Worm (Caenorhabditis elegans) whole organism, mixed stage, embryonic: ENCODE data around the gene act-3.

ENCODE experiments used
- M03D4.4 ChIP-seq: sonication (generic microtip); optimal IDR thresholded peaks from 2 replicates; lab custom pipeline; 2017; ENCODE audit warnings: mild to moderate bottlenecking, missing genetic modification characterization, missing compliant biosample characterization
- bed-3 ChIP-seq: fragments of 200-800 bp; sonication (Bioruptor generic); optimal IDR thresholded peaks from 3 replicates; lab custom pipeline; 2018; ENCODE audit warnings: mild to moderate bottlenecking, missing genetic modification characterization, moderate library complexity, missing compliant biosample characterization
- blmp-1 ChIP-seq: fragments of 150-350 bp; optimal IDR thresholded peaks from 2 replicates; lab custom pipeline; 2014; ENCODE audit warnings: missing biosample characterization, missing genetic modification characterization
- ceh-39 ChIP-seq: fragments of 150-350 bp; optimal IDR thresholded peaks from 2 replicates; lab custom pipeline; 2014; ENCODE audit warnings: missing biosample characterization, missing genetic modification characterization
- ceh-43 ChIP-seq: fragments of 200-800 bp; sonication (Bioruptor generic); optimal IDR thresholded peaks from 2 replicates; lab custom pipeline; 2018; ENCODE audit warnings: mild to moderate bottlenecking, missing genetic modification characterization, moderate library complexity, missing compliant biosample characterization
- ceh-83 ChIP-seq: fragments of 200-800 bp; sonication (Bioruptor generic); optimal IDR thresholded peaks from 2 replicates; lab custom pipeline; 2018; ENCODE audit warnings: mild to moderate bottlenecking, missing genetic modification characterization, missing compliant biosample characterization
- ces-1 ChIP-seq: fragments of 150-350 bp; optimal IDR thresholded peaks from 2 replicates; lab custom pipeline; 2014; ENCODE audit warnings: missing biosample characterization, missing genetic modification reagents, missing genetic modification characterization
- elt-1 ChIP-seq: sonication (generic microtip); optimal IDR thresholded peaks from 2 replicates; lab custom pipeline; 2017; ENCODE audit warnings: missing genetic modification characterization, mild to moderate bottlenecking, missing compliant biosample characterization, antibody characterized with exemption, moderate library complexity, borderline replicate concordance; ENCODE audit not compliant: insufficient read depth
- flh-1 ChIP-seq: fragments of 200-800 bp; sonication (Bioruptor generic); optimal IDR thresholded peaks from 2 replicates; lab custom pipeline; 2018; ENCODE audit warnings: mild to moderate bottlenecking, missing genetic modification characterization, moderate library complexity, missing compliant biosample characterization
- ham-2 ChIP-seq: fragments of 200-800 bp; sonication (Bioruptor generic); optimal IDR thresholded peaks from 2 replicates; lab custom pipeline; 2018; ENCODE audit warnings: mild to moderate bottlenecking, missing genetic modification characterization, missing compliant biosample characterization
- hlh-1 ChIP-seq: fragments of 150-350 bp; optimal IDR thresholded peaks from 2 replicates; lab custom pipeline; 2014; ENCODE audit warnings: missing biosample characterization, missing genetic modification reagents, missing genetic modification characterization
- lin-13 ChIP-seq: fragments of 150-350 bp; optimal IDR thresholded peaks from 2 replicates; lab custom pipeline; 2014; ENCODE audit warnings: missing biosample characterization, missing genetic modification characterization
- lin-32 ChIP-seq: fragments of 200-800 bp; sonication (Bioruptor generic); optimal IDR thresholded peaks from 2 replicates; lab custom pipeline; 2018; ENCODE audit warnings: mild to moderate bottlenecking, missing genetic modification characterization, missing compliant biosample characterization
- lsy-2 ChIP-seq: fragments of 150-350 bp; optimal IDR thresholded peaks from 2 replicates; lab custom pipeline; 2014; ENCODE audit warnings: missing biosample characterization, missing genetic modification characterization
- mab-5 ChIP-seq: fragments of 150-350 bp; optimal IDR thresholded peaks from 2 replicates; lab custom pipeline; 2014; ENCODE audit warnings: missing biosample characterization, missing genetic modification characterization
- mep-1 ChIP-seq: fragments of 150-350 bp; optimal IDR thresholded peaks from 2 replicates; lab custom pipeline; 2017; ENCODE audit warnings: missing biosample characterization, missing genetic modification reagents, missing genetic modification characterization, inconsistent platforms
- mls-2 ChIP-seq: sonication (generic microtip); optimal IDR thresholded peaks from 2 replicates; lab custom pipeline; 2016; ENCODE audit warnings: mild to moderate bottlenecking, missing genetic modification characterization, moderate library complexity, missing compliant biosample characterization
- nhr-2 ChIP-seq: fragments of 150-350 bp; optimal IDR thresholded peaks from 2 replicates; lab custom pipeline; 2014; ENCODE audit warnings: missing biosample characterization, missing genetic modification characterization
- nhr-237 ChIP-seq: fragments of 150-350 bp; optimal IDR thresholded peaks from 2 replicates; lab custom pipeline; 2014; ENCODE audit warnings: missing biosample characterization, missing genetic modification characterization
- nhr-28 ChIP-seq: fragments of 150-350 bp; optimal IDR thresholded peaks from 2 replicates; lab custom pipeline; 2014; ENCODE audit warnings: missing biosample characterization, missing genetic modification characterization
- nhr-76 ChIP-seq: sonication (generic microtip); optimal IDR thresholded peaks from 2 replicates; lab custom pipeline; 2017; ENCODE audit warnings: missing biosample characterization, missing genetic modification characterization
- pha-4 ChIP-seq: fragments of 150-350 bp; optimal IDR thresholded peaks from 2 replicates; lab custom pipeline; 2018; ENCODE audit warnings: missing biosample characterization, missing genetic modification reagents, missing genetic modification characterization
- snpc-4 ChIP-seq: fragments of 150-350 bp; optimal IDR thresholded peaks from 2 replicates; lab custom pipeline; 2014; ENCODE audit warnings: missing biosample characterization, missing genetic modification characterization
- sptf-1 ChIP-seq: sonication (generic microtip); optimal IDR thresholded peaks from 2 replicates; lab custom pipeline; 2017; ENCODE audit warnings: mild to moderate bottlenecking, missing genetic modification characterization, moderate library complexity, missing compliant biosample characterization
- tbx-8 ChIP-seq: fragments of 200-800 bp; sonication (Bioruptor generic); optimal IDR thresholded peaks from 2 replicates; lab custom pipeline; 2018; ENCODE audit warnings: mild to moderate bottlenecking, missing genetic modification characterization, moderate library complexity, missing compliant biosample characterization
- unc-120 ChIP-seq: sonication (generic microtip); optimal IDR thresholded peaks from 2 replicates; lab custom pipeline; 2017; ENCODE audit warnings: missing genetic modification characterization, missing compliant biosample characterization; ENCODE audit not compliant: poor library complexity, severe bottlenecking
- unc-62 ChIP-seq: fragments of 150-350 bp; optimal IDR thresholded peaks from 2 replicates; lab custom pipeline; 2014; ENCODE audit warnings: missing biosample characterization, missing genetic modification reagents, missing genetic modification characterization
- zip-8 ChIP-seq: fragments of 150-350 bp; optimal IDR thresholded peaks from 2 replicates; lab custom pipeline; 2014; ENCODE audit warnings: missing biosample characterization, missing genetic modification characterization

Gene act-3

DNA sequence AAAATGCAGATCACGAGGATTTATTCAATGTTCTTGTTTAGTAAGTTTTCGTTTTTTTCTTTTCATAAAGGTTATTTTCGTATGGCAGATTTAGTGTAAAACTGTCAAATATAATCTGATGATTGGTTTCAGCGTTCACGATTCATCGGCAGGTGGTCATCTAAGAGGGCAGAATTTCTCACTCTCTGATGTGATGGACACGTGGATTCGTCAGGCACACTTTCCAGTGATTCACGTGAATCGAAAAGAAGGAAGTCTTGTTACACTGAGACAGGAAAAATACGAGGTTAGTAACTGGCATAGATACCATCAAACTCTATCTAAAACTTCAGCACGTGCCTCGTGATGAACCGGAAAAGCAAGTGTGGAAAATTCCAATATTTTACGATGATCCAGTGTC, 20.4 kb upstream of the act-3 start:
- TF ChIP-seq ceh-43 (no peak), flh-1 (no peak), hlh-1 (no peak), pha-4 (tag; lab: Kevin White, UChicago) (no peak), lin-32 (no peak), lsy-2 (tag; lab: Kevin White, UChicago) (no peak), snpc-4 (no peak)

DNA sequence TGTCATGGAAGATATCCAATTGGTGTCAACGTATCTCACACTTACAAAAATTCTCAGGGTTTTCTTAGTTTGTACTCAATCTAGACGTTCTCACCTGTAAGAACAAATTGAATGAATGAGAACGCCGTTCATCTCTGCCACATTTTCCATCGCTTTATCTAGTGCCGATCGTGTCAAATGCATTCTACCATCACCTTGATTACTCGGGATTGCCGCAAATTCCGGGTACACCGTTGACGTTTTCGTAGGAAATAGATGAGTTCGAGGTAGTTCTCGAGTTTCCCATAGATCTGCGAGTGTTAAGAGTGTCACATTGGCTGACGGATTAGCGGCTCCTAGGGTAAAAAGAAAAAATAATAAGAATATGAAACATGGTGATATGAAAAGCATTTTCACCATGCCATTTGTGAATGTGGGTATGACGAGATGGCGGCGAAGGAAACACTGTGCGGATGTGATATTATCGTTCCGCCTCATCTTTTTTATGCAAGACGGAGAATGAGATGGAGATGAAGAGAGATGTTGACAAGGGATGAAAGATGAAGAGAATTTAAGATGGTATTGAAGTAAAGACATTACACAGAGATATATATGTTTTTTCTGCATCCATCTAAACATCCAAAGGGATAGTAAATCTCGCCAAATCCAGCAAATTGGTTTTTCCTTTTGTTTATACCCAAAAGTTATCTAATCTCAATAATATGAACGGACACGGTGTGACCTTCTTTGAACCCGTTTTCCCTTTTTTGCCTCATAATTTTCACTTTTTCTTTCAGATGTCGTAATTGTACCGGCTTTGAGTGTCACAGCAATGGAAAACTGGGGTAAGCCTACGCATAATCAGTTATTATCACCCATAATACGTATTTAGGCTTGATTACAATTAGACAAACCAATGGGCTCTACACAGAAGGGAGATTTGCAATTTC, 19.1 kb upstream of the act-3 start, which contains the start of gene lact-8:
lact-8 (minus strand) TSS at position 445 of the 929 bp plus-strand sequence.
- peak; percentile 90 for TF ChIP-seq elt-1 (tag; lab: Kevin White, UChicago)
- no peak for TF ChIP-seq lin-13 (tag; lab: Kevin White, UChicago)

DNA sequence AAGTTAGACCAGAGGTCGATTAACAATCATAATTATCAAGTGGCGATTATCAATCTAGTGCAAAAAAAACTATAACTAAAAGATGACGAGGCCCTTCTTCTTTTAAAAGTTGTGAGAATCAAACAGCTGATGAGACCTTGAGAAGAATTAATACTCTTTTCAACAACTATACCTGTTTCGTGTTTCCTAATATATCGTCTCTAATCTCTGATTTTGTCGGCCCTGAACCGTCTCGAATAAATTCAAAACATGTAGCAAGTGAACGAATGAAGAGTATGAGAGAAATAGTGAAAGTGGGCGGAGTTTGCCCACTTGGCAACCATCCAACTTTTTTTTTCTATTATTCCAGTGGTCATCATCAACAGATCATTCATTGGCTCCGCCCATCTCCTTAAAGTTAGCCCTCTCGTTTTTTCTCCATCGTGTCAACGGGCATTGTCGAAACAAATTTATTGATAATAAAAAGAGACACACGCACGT, 13.3 kb upstream of the act-3 start, which contains the start of gene Y42A5A.1:
Y42A5A.1 (plus strand) TSS at position 430 of the 480 bp plus-strand sequence.
- TF ChIP-seq nhr-28 (no peak), ceh-43 (no peak), nhr-76 (tag; lab: Kevin White, UChicago) (no peak), blmp-1 (tag; lab: Kevin White, UChicago) (no peak), ces-1 (GFP tag; lab: Kevin White, UChicago) (no peak), tbx-8 (GFP tag; lab: Kevin White, UChicago) (no peak), snpc-4 (no peak), mls-2 (no peak), nhr-237 (tag; lab: Kevin White, UChicago) (no peak), M03D4.4 (tag; lab: Kevin White, UChicago) (no peak), ham-2 (GFP tag; lab: Kevin White, UChicago) (no peak), ceh-83 (GFP tag; lab: Kevin White, UChicago) (no peak), hlh-1 (no peak)

DNA sequence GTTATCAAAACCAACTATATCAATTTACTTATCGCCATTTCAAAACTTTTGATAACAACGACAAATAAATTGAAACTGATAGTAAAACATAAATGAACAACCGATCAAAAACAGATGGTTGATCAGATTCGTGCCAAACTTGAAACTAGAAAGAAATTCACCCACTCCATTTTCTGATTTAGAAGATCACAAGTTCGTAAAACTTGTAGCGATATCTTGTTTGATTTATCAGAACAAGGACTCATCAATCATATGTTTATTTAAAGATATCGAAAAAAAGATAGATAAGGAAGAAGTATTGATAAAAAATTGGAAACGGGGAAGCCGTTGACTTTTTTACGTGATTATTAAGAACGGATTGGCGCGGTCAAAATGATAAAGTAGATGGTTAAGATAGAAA, 12.8 kb upstream of the act-3 start:
- no peak for TF ChIP-seq bed-3 (GFP tag; lab: Kevin White, UChicago)
- TF ChIP-seq zip-8 (tag; lab: Kevin White, UChicago): no peak
- TF ChIP-seq lin-13 (tag; lab: Kevin White, UChicago): no peak
- no peak for TF ChIP-seq nhr-2 (tag; lab: Kevin White, UChicago)

DNA sequence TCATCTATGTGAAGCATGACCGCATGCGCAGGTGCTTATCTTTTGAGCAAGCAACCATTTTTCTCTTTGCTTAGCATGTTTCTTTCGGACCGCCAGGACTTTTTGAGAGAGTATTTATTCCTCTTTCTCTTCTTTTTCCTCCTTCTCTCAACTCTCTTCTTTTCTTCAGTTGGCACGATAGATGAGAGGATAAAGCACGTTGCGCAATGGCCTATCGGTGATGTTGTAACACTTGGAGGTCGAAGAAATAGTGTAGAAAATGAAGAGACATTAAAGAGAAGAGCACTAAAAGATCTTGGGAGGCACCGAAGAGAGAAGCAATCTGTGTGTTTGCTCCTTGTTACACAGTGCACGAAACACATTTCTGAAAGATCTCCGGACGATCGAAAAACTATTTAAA, 9.4 kb upstream of the act-3 start:
- peak; percentile 75 for TF ChIP-seq nhr-237 (tag; lab: Kevin White, UChicago)
- TF ChIP-seq ceh-39 (tag; lab: Kevin White, UChicago): peak; percentile 26
- peak; percentile 74 for TF ChIP-seq mab-5 (tag; lab: Kevin White, UChicago)
- TF ChIP-seq mls-2: no peak
- peak; percentile 85 for TF ChIP-seq hlh-1
- no peak for TF ChIP-seq mep-1 (tag; lab: Kevin White, UChicago)
- TF ChIP-seq unc-120 (tag; lab: Kevin White, UChicago): peak; percentile 90
- TF ChIP-seq unc-62 (GFP tag; lab: Kevin White, UChicago): peak; percentile 70
- TF ChIP-seq ham-2 (GFP tag; lab: Kevin White, UChicago): peak; percentile 21
- peak; percentile 24 for TF ChIP-seq elt-1 (tag; lab: Kevin White, UChicago)
- peak; percentile 95 for TF ChIP-seq zip-8 (tag; lab: Kevin White, UChicago)

DNA sequence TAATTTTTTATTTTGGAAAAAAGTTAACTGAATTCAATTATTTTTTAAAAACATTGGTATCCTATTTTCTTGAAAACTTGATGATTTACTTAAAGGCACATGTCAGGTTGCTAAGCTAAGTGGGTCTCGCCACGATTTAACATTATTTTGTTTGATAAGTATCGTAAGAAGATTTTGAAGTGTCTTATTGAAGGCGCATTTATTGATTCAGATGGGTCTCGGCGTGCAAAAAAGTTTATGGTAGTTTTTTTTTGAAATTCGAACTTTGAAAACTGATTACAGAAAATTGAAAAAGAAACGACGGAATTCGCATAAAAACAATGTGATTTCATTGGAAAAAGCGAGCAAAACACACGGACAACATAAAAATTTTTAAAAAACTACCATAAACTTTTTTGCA, 8.7 kb upstream of the act-3 start:
- TF ChIP-seq sptf-1 (tag; lab: Kevin White, UChicago) (no peak), nhr-28 (no peak)
- TF ChIP-seq, all 35 proteins: peak for 0
